Fruit fly (Drosophila melanogaster): ENCODE measurements around the gene mRpL11.

mRpL11 gene

DNA sequence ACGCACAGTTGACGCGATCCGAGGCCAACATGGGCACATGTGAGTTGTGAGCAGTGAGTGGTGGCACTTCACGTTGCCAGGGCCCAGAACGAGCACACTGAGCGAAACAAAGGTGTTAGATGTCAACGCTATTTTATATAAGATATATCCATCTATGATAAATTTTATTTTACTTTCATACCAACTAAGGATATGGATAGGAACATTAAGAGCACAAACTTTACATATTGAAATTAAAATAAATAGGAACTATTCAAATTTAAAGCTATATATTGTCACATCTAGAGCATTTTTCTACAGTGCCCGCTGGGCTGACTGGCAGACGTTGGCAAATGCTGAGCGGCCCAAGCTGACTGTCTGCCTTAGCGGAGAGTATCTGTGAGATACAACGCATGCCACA is 41.9 kb upstream of the mRpL11 start (continued):
- TF ChIP-seq CG34224 (GFP tag; IDR thresholded peaks at IDR 0.05; ENCODE audit: partially characterized antibody) (no peak), CG14050 (GFP tag; IDR thresholded peaks at IDR 0.05) (no peak), btn (GFP tag; optimal IDR thresholded peaks at IDR 0.05) (no peak), CG13894 (tag; optimal IDR thresholded peaks at IDR 0.05) (no peak), Asciz (GFP tag; optimal IDR thresholded peaks at IDR 0.05) (peak; percentile 43), CG17612 (GFP tag; IDR thresholded peaks at IDR 0.05) (no peak), vfl (GFP tag; optimal IDR thresholded peaks at IDR 0.05) (no peak), NC2β (GFP tag; optimal IDR thresholded peaks at IDR 0.05) (no peak), CG16815 (GFP tag; optimal IDR thresholded peaks at IDR 0.05) (peak; percentile 47), CG1233 (GFP tag; optimal IDR thresholded peaks at IDR 0.05) (peak; percentile 7), org-1 (GFP tag; optimal IDR thresholded peaks at IDR 0.05) (peak; percentile 34), Hr39 (optimal IDR thresholded peaks at IDR 0.05) (no peak), tx (GFP tag; optimal IDR thresholded peaks at IDR 0.05) (no peak), ind (GFP tag; optimal IDR thresholded peaks at IDR 0.05) (peak; percentile 25), az2 (GFP tag; optimal IDR thresholded peaks at IDR 0.05) (peak; percentile 59), HLH3B (GFP tag; IDR thresholded peaks at IDR 0.05) (peak; percentile 37; the same call in 1 of the 2 replicates), D19A (tag; optimal IDR thresholded peaks at IDR 0.05) (peak; percentile 73), CG31224 (GFP tag; IDR thresholded peaks at IDR 0.05) (no peak), caup (GFP tag; optimal IDR thresholded peaks at IDR 0.05; ENCODE audit: severe bottlenecking) (no peak), Med (GFP tag) (peak; percentile 90), chinmo (GFP tag; IDR thresholded peaks at IDR 0.05; ENCODE audit: partially characterized antibody) (no peak), CG15011 (GFP tag; optimal IDR thresholded peaks at IDR 0.05) (no peak), Rx (GFP tag; IDR thresholded peaks at IDR 0.05) (peak; percentile 2; the same call in 1 of the 2 replicates), Hr51 (GFP tag; optimal IDR thresholded peaks at IDR 0.05) (peak; percentile 5 to 70), CG11696 (GFP tag; IDR thresholded peaks at IDR 0.05) (0 out of 2 replicates have a peak, but pooled peaks have one; percentile 27), phol (tag; optimal IDR thresholded peaks at IDR 0.05) (peak; percentile 81), fru (optimal IDR thresholded peaks at IDR 0.05) (no peak), CG31441 (GFP tag; IDR thresholded peaks at IDR 0.05) (peak; percentile 82), jigr1 (GFP tag; IDR thresholded peaks at IDR 0.05) (no peak), MTF-1 (GFP tag; optimal IDR thresholded peaks at IDR 0.05; ENCODE audit: borderline replicate concordance) (no peak), CG31365 (tag; optimal IDR thresholded peaks at IDR 0.05) (no peak), CG4328 (GFP tag; optimal IDR thresholded peaks at IDR 0.05) (peak; percentile 13), CG32767 (GFP tag; IDR thresholded peaks at IDR 0.05) (peak; percentile 33; the same call in 1 of the 2 replicates), CG32532 (GFP tag; IDR thresholded peaks at IDR 0.05) (no peak), CG31388 (GFP tag; optimal IDR thresholded peaks at IDR 0.05) (no peak), crol (GFP tag; IDR thresholded peaks at IDR 0.05) (no peak), vvl (GFP tag; IDR thresholded peaks at IDR 0.05) (peak; percentile 79), CG17186 (GFP tag; optimal IDR thresholded peaks at IDR 0.05) (no peak), Dek (tag; optimal IDR thresholded peaks at IDR 0.05) (no peak), gt (GFP tag; IDR thresholded peaks at IDR 0.05) (no peak), CG6813 (GFP tag; optimal IDR thresholded peaks at IDR 0.05) (peak; percentile 1), tup (GFP tag; optimal IDR thresholded peaks at IDR 0.05) (no peak), CG1792 (GFP tag; optimal IDR thresholded peaks at IDR 0.05) (no peak), Gsc (GFP tag; IDR thresholded peaks at IDR 0.05) (no peak; the same call in 1 of the 2 replicates), slbo (GFP tag; IDR thresholded peaks at IDR 0.05) (no peak; the same call in none of the 2 replicates), CG12155 (GFP tag; optimal IDR thresholded peaks at IDR 0.05) (peak; percentile 40), CG10366 (GFP tag; IDR thresholded peaks at IDR 0.05) (peak; percentile 23; the same call in 1 of the 2 replicates), croc (GFP tag; conservative IDR thresholded peaks at IDR 0.05) (peak; percentile 63), CTCF (GFP tag; optimal IDR thresholded peaks at IDR 0.05) (no peak), CG7987 (GFP tag; optimal IDR thresholded peaks at IDR 0.05) (no peak), Usf (GFP tag; optimal IDR thresholded peaks at IDR 0.05) (no peak), CG6689 (GFP tag; IDR thresholded peaks at IDR 0.05) (peak; percentile 55), emc (GFP tag; optimal IDR thresholded peaks at IDR 0.05) (no peak)

All from whole organism, embryonic.